Worm (Caenorhabditis elegans) whole organism, L4 larva: Measurements from ENCODE around the gene F22B7.3.
A peak's percentile ranks its signal among the peaks of the same experiment; 100 is the strongest.

ENCODE experiments used
- D1046.2 ChIP-seq: fragments of 200-800 bp; sonication (Bioruptor generic); IDR thresholded peaks from 2 replicates; pipeline ENCODE4 v1.3.6; 2022; ENCODE audit warnings: missing genetic modification characterization, missing compliant biosample characterization
- F37D6.2 ChIP-seq: sonication (generic microtip); optimal IDR thresholded peaks from 2 replicates; lab custom pipeline; 2016; ENCODE audit warnings: mild to moderate bottlenecking, missing genetic modification characterization, missing compliant biosample characterization
- R02D3.7 ChIP-seq: fragments of 150-350 bp; sonication (generic microtip); optimal IDR thresholded peaks from 3 replicates; lab custom pipeline; 2014; ENCODE audit warnings: missing biosample characterization, missing genetic modification characterization
- T20F7.1 ChIP-seq: fragments of 200-800 bp; sonication (Bioruptor generic); optimal IDR thresholded peaks from 2 replicates; lab custom pipeline; 2018; ENCODE audit warnings: mild to moderate bottlenecking, missing genetic modification characterization, missing compliant biosample characterization
- T26A8.4 ChIP-seq: fragments of 200-800 bp; sonication (Bioruptor generic); IDR thresholded peaks from 2 replicates; pipeline ENCODE4 v1.3.6; 2022; ENCODE audit warnings: missing genetic modification characterization, missing compliant biosample characterization
- Y48G9A.11 ChIP-seq: fragments of 200-800 bp; sonication (Bioruptor generic); IDR thresholded peaks from 2 replicates; pipeline ENCODE4 v1.3.6; 2022; ENCODE audit warnings: missing genetic modification reagents, missing genetic modification characterization, missing compliant biosample characterization
- Y5F2A.4 ChIP-seq: fragments of 200-800 bp; sonication (Bioruptor generic); optimal IDR thresholded peaks from 2 replicates; lab custom pipeline; 2018; ENCODE audit warnings: mild to moderate bottlenecking, missing genetic modification characterization, missing compliant biosample characterization
- Y75B8A.6 ChIP-seq: fragments of 200-800 bp; sonication (Bioruptor generic); IDR thresholded peaks from 2 replicates; pipeline ENCODE4 v1.3.6; 2022; ENCODE audit warnings: missing genetic modification reagents, missing genetic modification characterization, missing compliant biosample characterization
- aha-1 ChIP-seq: fragments of 150-350 bp; peaks from one replicate; lab custom pipeline; 2014; ENCODE audit warnings: missing biosample characterization, missing genetic modification characterization
- arid-1 ChIP-seq: fragments of 200-800 bp; sonication (Bioruptor generic); conservative IDR thresholded peaks from 2 replicates; pipeline ENCODE4 v1.3.6; 2022; ENCODE audit warnings: missing genetic modification reagents, missing genetic modification characterization, missing compliant biosample characterization
- ceh-28 ChIP-seq: fragments of 150-350 bp; optimal IDR thresholded peaks from 2 replicates; lab custom pipeline; 2014; ENCODE audit warnings: missing biosample characterization, missing genetic modification reagents, missing genetic modification characterization
- ceh-62 ChIP-seq: sonication (generic microtip); optimal IDR thresholded peaks from 2 replicates; lab custom pipeline; 2017; ENCODE audit warnings: missing biosample characterization, missing genetic modification characterization
- cey-2 ChIP-seq: sonication (generic microtip); optimal IDR thresholded peaks from 3 replicates; lab custom pipeline; 2017; ENCODE audit warnings: missing genetic modification characterization, mild to moderate bottlenecking, missing compliant biosample characterization, antibody characterized with exemption, borderline replicate concordance; ENCODE audit not compliant: insufficient read depth
- daf-12 ChIP-seq: fragments of 150-350 bp; optimal IDR thresholded peaks from 2 replicates; lab custom pipeline; 2014; ENCODE audit warnings: missing biosample characterization, missing genetic modification reagents, missing genetic modification characterization
- daf-16 ChIP-seq, 3 experiments: sonication (generic microtip); optimal IDR thresholded peaks; 2 replicates each; lab custom pipeline; 2016 to 2017; ENCODE audit warnings: missing genetic modification characterization in 3 of 3, missing genetic modification reagents in 3 of 3, mild to moderate bottlenecking in 2 of 3, missing compliant biosample characterization in 2 of 3, missing biosample characterization in 1 of 3, moderate library complexity in 1 of 3
- daf-8 ChIP-seq: fragments of 200-800 bp; sonication (Bioruptor generic); IDR thresholded peaks from 2 replicates; pipeline ENCODE4 v1.3.6; 2022; ENCODE audit warnings: missing genetic modification characterization, missing compliant biosample characterization
- duxl-1 ChIP-seq: sonication (generic microtip); optimal IDR thresholded peaks from 2 replicates; lab custom pipeline; 2016; ENCODE audit warnings: mild to moderate bottlenecking, missing genetic modification characterization, moderate library complexity, missing compliant biosample characterization; ENCODE audit not compliant: poor library complexity
- dve-1 ChIP-seq: sonication (generic microtip); optimal IDR thresholded peaks from 2 replicates; lab custom pipeline; 2017; ENCODE audit warnings: antibody characterized with exemption, mild to moderate bottlenecking, missing genetic modification characterization, missing compliant biosample characterization; ENCODE audit not compliant: insufficient read depth
- egl-27 ChIP-seq: sonication (generic microtip); optimal IDR thresholded peaks from 3 replicates; lab custom pipeline; 2017; ENCODE audit warnings: missing biosample characterization, missing genetic modification reagents, missing genetic modification characterization
- egl-43 ChIP-seq: fragments of 200-800 bp; sonication (Bioruptor generic); IDR thresholded peaks from 2 replicates; pipeline ENCODE4 v1.3.6; 2022; ENCODE audit warnings: missing genetic modification reagents, missing genetic modification characterization, missing compliant biosample characterization
- fkh-10 ChIP-seq: fragments of 150-350 bp; optimal IDR thresholded peaks from 2 replicates; lab custom pipeline; 2014; ENCODE audit warnings: missing biosample characterization, missing genetic modification reagents, missing genetic modification characterization
- fos-1 ChIP-seq: fragments of 150-350 bp; optimal IDR thresholded peaks from 2 replicates; lab custom pipeline; 2014; ENCODE audit warnings: missing biosample characterization, missing genetic modification characterization
- hif-1 ChIP-seq, 2 experiments: sonication (generic microtip); optimal IDR thresholded peaks; 2 replicates each; lab custom pipeline; 2016 to 2017; ENCODE audit warnings: missing compliant biosample characterization in 2 of 2, missing genetic modification characterization in 2 of 2, missing genetic modification reagents in 2 of 2, missing genotype in 2 of 2, mild to moderate bottlenecking in 1 of 2
- hmg-1.1 ChIP-seq: fragments of 200-800 bp; sonication (Bioruptor generic); IDR thresholded peaks from 2 replicates; pipeline ENCODE4 v1.3.6; 2022; ENCODE audit warnings: missing genetic modification reagents, missing genetic modification characterization, missing compliant biosample characterization
- jun-1 ChIP-seq: fragments of 150-350 bp; optimal IDR thresholded peaks from 2 replicates; lab custom pipeline; 2014; ENCODE audit warnings: missing biosample characterization, missing genetic modification reagents, missing genetic modification characterization
- lin-13 ChIP-seq: fragments of 150-350 bp; optimal IDR thresholded peaks from 2 replicates; lab custom pipeline; 2014; ENCODE audit warnings: missing biosample characterization, missing genetic modification reagents, missing genetic modification characterization
- lin-29 ChIP-seq: fragments of 200-800 bp; sonication (Bioruptor generic); IDR thresholded peaks from 2 replicates; pipeline ENCODE4 v1.3.6; 2022; ENCODE audit warnings: missing genetic modification reagents, missing genetic modification characterization, missing compliant biosample characterization
- lin-39 ChIP-seq: fragments of 150-350 bp; optimal IDR thresholded peaks from 2 replicates; lab custom pipeline; 2014; ENCODE audit warnings: missing biosample characterization, missing genetic modification reagents, missing genetic modification characterization
- lsy-2 ChIP-seq, 2 experiments: fragments of 150-350 bp in 1 of 2; sonication (generic microtip) in 1 of 2; optimal IDR thresholded peaks; 2 replicates each; lab custom pipeline; 2014 to 2017; ENCODE audit warnings: missing biosample characterization in 2 of 2, missing genetic modification characterization in 2 of 2
- madf-5 ChIP-seq, 2 experiments: fragments of 200-800 bp; sonication (Bioruptor generic); IDR thresholded peaks; 2 replicates each; pipeline ENCODE4 v1.3.6; 2022; ENCODE audit warnings: missing compliant biosample characterization in 2 of 2, missing genetic modification characterization in 2 of 2
- mdl-1 ChIP-seq, 2 experiments: fragments of 150-350 bp in 1 of 2; sonication (generic microtip) in 1 of 2; optimal IDR thresholded peaks; 2 replicates each; lab custom pipeline; 2014 to 2017; ENCODE audit warnings: missing biosample characterization in 2 of 2, missing genetic modification characterization in 2 of 2
- mep-1 ChIP-seq: fragments of 150-350 bp; sonication (generic microtip); optimal IDR thresholded peaks from 3 replicates; lab custom pipeline; 2014; ENCODE audit warnings: missing biosample characterization, missing genetic modification characterization
- nhr-111 ChIP-seq: fragments of 200-800 bp; sonication (Bioruptor generic); optimal IDR thresholded peaks from 2 replicates; lab custom pipeline; 2018; ENCODE audit warnings: mild to moderate bottlenecking, missing genetic modification characterization, missing compliant biosample characterization
- nhr-237 ChIP-seq: sonication (generic microtip); optimal IDR thresholded peaks from 2 replicates; lab custom pipeline; 2017; ENCODE audit warnings: missing biosample characterization, missing genetic modification characterization
- nhr-28 ChIP-seq: fragments of 150-350 bp; optimal IDR thresholded peaks from 2 replicates; lab custom pipeline; 2014; ENCODE audit warnings: missing biosample characterization, missing genetic modification characterization
- nhr-41 ChIP-seq: fragments of 200-800 bp; sonication (Bioruptor generic); IDR thresholded peaks from 2 replicates; pipeline ENCODE4 v1.3.6; 2022; ENCODE audit warnings: missing genetic modification reagents, missing genetic modification characterization, missing compliant biosample characterization
- nhr-42 ChIP-seq: fragments of 200-800 bp; sonication (Bioruptor generic); IDR thresholded peaks from 2 replicates; pipeline ENCODE4 v1.3.6; 2022; ENCODE audit warnings: missing genetic modification characterization, missing compliant biosample characterization
- nhr-6 ChIP-seq: fragments of 150-350 bp; optimal IDR thresholded peaks from 2 replicates; lab custom pipeline; 2014; ENCODE audit warnings: missing biosample characterization, missing genetic modification characterization
- nhr-76 ChIP-seq: fragments of 150-350 bp; optimal IDR thresholded peaks from 2 replicates; lab custom pipeline; 2014; ENCODE audit warnings: missing biosample characterization, missing genetic modification characterization
- nhr-77 ChIP-seq: fragments of 150-350 bp; optimal IDR thresholded peaks from 2 replicates; lab custom pipeline; 2014; ENCODE audit warnings: missing biosample characterization, missing genetic modification characterization
- pha-4 ChIP-seq, 2 experiments: fragments of 150-350 bp in 1 of 2; fragments of 200-800 bp in 1 of 2; sonication (Bioruptor generic) in 1 of 2; IDR thresholded peaks in 1 of 2; optimal IDR thresholded peaks in 1 of 2; 2 replicates each; pipeline versions ENCODE4 v1.3.6 to Lab custom; 2014 to 2022; ENCODE audit warnings: missing genetic modification characterization in 2 of 2, missing genetic modification reagents in 2 of 2, missing biosample characterization in 1 of 2, missing compliant biosample characterization in 1 of 2
- php-3 ChIP-seq: fragments of 200-800 bp; sonication (Bioruptor generic); IDR thresholded peaks from 2 replicates; pipeline ENCODE4 v1.3.6; 2022; ENCODE audit warnings: missing genetic modification reagents, missing genetic modification characterization, missing compliant biosample characterization
- pqm-1 ChIP-seq: sonication (generic microtip); optimal IDR thresholded peaks from 2 replicates; lab custom pipeline; 2017; ENCODE audit warnings: missing biosample characterization, missing genetic modification characterization
- saeg-2 ChIP-seq: fragments of 200-800 bp; sonication (Bioruptor generic); IDR thresholded peaks from 2 replicates; pipeline ENCODE4 v1.3.6; 2022; ENCODE audit warnings: missing genetic modification reagents, missing genetic modification characterization, missing compliant biosample characterization
- sdz-12 ChIP-seq: fragments of 200-800 bp; sonication (Bioruptor generic); optimal IDR thresholded peaks from 2 replicates; lab custom pipeline; 2018; ENCODE audit warnings: mild to moderate bottlenecking, missing genetic modification characterization, missing compliant biosample characterization
- skn-1 ChIP-seq: fragments of 150-350 bp; optimal IDR thresholded peaks from 2 replicates; lab custom pipeline; 2014; ENCODE audit warnings: missing biosample characterization, missing genetic modification characterization
- snpc-1.2 ChIP-seq: fragments of 200-800 bp; sonication (Bioruptor generic); IDR thresholded peaks from 2 replicates; pipeline ENCODE4 v1.3.6; 2022; ENCODE audit warnings: missing genetic modification reagents, missing genetic modification characterization, missing compliant biosample characterization
- snpc-4 ChIP-seq: fragments of 150-350 bp; optimal IDR thresholded peaks from 2 replicates; lab custom pipeline; 2014; ENCODE audit warnings: missing biosample characterization, missing genetic modification characterization
- spr-1 ChIP-seq: sonication (generic microtip); optimal IDR thresholded peaks from 2 replicates; lab custom pipeline; 2016; ENCODE audit warnings: mild to moderate bottlenecking, missing genetic modification characterization, missing compliant biosample characterization
- zfp-2 ChIP-seq: sonication (generic microtip); optimal IDR thresholded peaks from 2 replicates; lab custom pipeline; 2016; ENCODE audit warnings: mild to moderate bottlenecking, missing genetic modification characterization, missing compliant biosample characterization
- ztf-7 ChIP-seq: fragments of 150-350 bp; optimal IDR thresholded peaks from 2 replicates; lab custom pipeline; 2014; ENCODE audit warnings: missing biosample characterization, missing genetic modification characterization

The F22B7.3 gene

ce11 chrIII:8678371-8678770 is 29.7 kb downstream of the F22B7.3 start (continued):
- peak; percentile 81 for TF ChIP-seq ztf-7
- TF ChIP-seq skn-1 = no peak
- peak; percentile 86 to 89; a peak in 3 of 4 replicates for TF ChIP-seq madf-5 (GFP tag; IDR thresholded peaks at IDR 0.05; lab: Robert Waterston, UW)
- peak; percentile 51 to 90 for TF ChIP-seq daf-16 (GFP tag; optimal IDR thresholded peaks at IDR 0.05; lab: Kevin White, UChicago)
- TF ChIP-seq daf-16 (tag; optimal IDR thresholded peaks at IDR 0.05; lab: Kevin White, UChicago) = peak; percentile 53
- TF ChIP-seq snpc-1.2 (GFP tag; lab: Robert Waterston, UW) = peak; percentile 80
- TF ChIP-seq T20F7.1 (GFP tag; lab: Kevin White, UChicago) = peak; percentile 73
- TF ChIP-seq hif-1 (tag; optimal IDR thresholded peaks at IDR 0.05; lab: Kevin White, UChicago) = peak in 1 of 2 experiments; percentile 69
- TF ChIP-seq zfp-2 = peak; percentile 24
- TF ChIP-seq Y75B8A.6 (GFP tag; lab: Robert Waterston, UW) = peak; percentile 88
- no peak for TF ChIP-seq egl-27 (tag; lab: Kevin White, UChicago)
- TF ChIP-seq R02D3.7 (tag; lab: Kevin White, UChicago) = no peak
- TF ChIP-seq nhr-77 (tag; lab: Kevin White, UChicago) = no peak
- TF ChIP-seq Y48G9A.11 = peak; percentile 81
- peak; percentile 97 for TF ChIP-seq egl-43
- peak; percentile 65; the same call in 1 of the 2 replicates for TF ChIP-seq lin-29 (GFP tag; lab: Robert Waterston, UW)
- TF ChIP-seq php-3 (GFP tag; lab: Robert Waterston, UW) = peak; percentile 72
- TF ChIP-seq daf-12 = no peak
- TF ChIP-seq aha-1 (tag; lab: Kevin White, UChicago) = peak; percentile 84
- peak; percentile 93 for TF ChIP-seq pha-4 (GFP tag; IDR thresholded peaks at IDR 0.05; lab: Robert Waterston, UW)
- TF ChIP-seq pha-4 (tag; optimal IDR thresholded peaks at IDR 0.05; lab: Kevin White, UChicago) = no peak
- TF ChIP-seq duxl-1 (tag; lab: Kevin White, UChicago) = peak; percentile 85
- TF ChIP-seq nhr-6 (tag; lab: Kevin White, UChicago) = peak; percentile 30
- peak; percentile 76 for TF ChIP-seq mep-1 (tag; lab: Kevin White, UChicago)
- peak; percentile 36 to 68 for TF ChIP-seq lsy-2 (tag; optimal IDR thresholded peaks at IDR 0.05; lab: Kevin White, UChicago)
- TF ChIP-seq nhr-111 (GFP tag; lab: Kevin White, UChicago) = peak; percentile 77
- no peak for TF ChIP-seq lin-39 (tag; lab: Kevin White, UChicago)
- peak; percentile 85 for TF ChIP-seq T26A8.4 (GFP tag; lab: Robert Waterston, UW)
- peak; percentile 87 for TF ChIP-seq nhr-42
- TF ChIP-seq nhr-237 = no peak
- TF ChIP-seq snpc-4 = no peak
- no peak for TF ChIP-seq D1046.2
- no peak for TF ChIP-seq cey-2 (tag; lab: Kevin White, UChicago)
- peak; percentile 96 for TF ChIP-seq hmg-1.1 (GFP tag; lab: Robert Waterston, UW)
- TF ChIP-seq nhr-76 = no peak
- no peak for TF ChIP-seq ceh-62 (tag; lab: Kevin White, UChicago)
- TF ChIP-seq lin-13 (GFP tag; lab: Kevin White, UChicago) = peak; percentile 72
- peak; percentile 90 for TF ChIP-seq arid-1
- TF ChIP-seq nhr-28 (tag; lab: Kevin White, UChicago) = peak; percentile 63
- TF ChIP-seq pqm-1 (tag; lab: Kevin White, UChicago) = no peak
- peak; percentile 58 for TF ChIP-seq dve-1
- TF ChIP-seq Y5F2A.4 (GFP tag; lab: Kevin White, UChicago) = peak; percentile 41
- peak; percentile 0 for TF ChIP-seq fkh-10 (GFP tag; lab: Kevin White, UChicago)
- peak; percentile 84 for TF ChIP-seq sdz-12 (GFP tag; lab: Kevin White, UChicago)
- no peak for TF ChIP-seq ceh-28 (tag; lab: Kevin White, UChicago)
- peak; percentile 50 for TF ChIP-seq F37D6.2 (tag; lab: Kevin White, UChicago)
- TF ChIP-seq mdl-1 (tag; optimal IDR thresholded peaks at IDR 0.05; lab: Kevin White, UChicago) = no peak
- no peak for TF ChIP-seq daf-8 (GFP tag; lab: Robert Waterston, UW)
- no peak for TF ChIP-seq jun-1 (tag; lab: Kevin White, UChicago)
- peak; percentile 87 for TF ChIP-seq nhr-41 (GFP tag; lab: Robert Waterston, UW)
- TF ChIP-seq spr-1 (tag; lab: Kevin White, UChicago) = peak; percentile 43
- no peak for TF ChIP-seq fos-1 (tag; lab: Kevin White, UChicago)
- TF ChIP-seq saeg-2 (GFP tag; lab: Robert Waterston, UW) = 0 out of 2 replicates have a peak, but pooled peaks have one; percentile 7
